Worm (Caenorhabditis elegans) whole organism, L4 larva: ENCODE results near the gene twk-43.

Source experiments
- D1046.2 ChIP-seq: fragments of 200-800 bp; sonication (Bioruptor generic); IDR thresholded peaks from 2 replicates; pipeline ENCODE4 v1.3.6; 2022; ENCODE audit warnings: missing genetic modification characterization, missing compliant biosample characterization
- F37D6.2 ChIP-seq: sonication (generic microtip); optimal IDR thresholded peaks from 2 replicates; lab custom pipeline; 2016; ENCODE audit warnings: mild to moderate bottlenecking, missing genetic modification characterization, missing compliant biosample characterization
- F49E8.2 ChIP-seq: sonication (generic microtip); optimal IDR thresholded peaks from 2 replicates; lab custom pipeline; 2016; ENCODE audit warnings: missing compliant biosample characterization, mild to moderate bottlenecking, missing genetic modification characterization, borderline replicate concordance
- R02D3.7 ChIP-seq: fragments of 150-350 bp; sonication (generic microtip); optimal IDR thresholded peaks from 3 replicates; lab custom pipeline; 2014; ENCODE audit warnings: missing biosample characterization, missing genetic modification characterization
- T20F7.1 ChIP-seq: fragments of 200-800 bp; sonication (Bioruptor generic); optimal IDR thresholded peaks from 2 replicates; lab custom pipeline; 2018; ENCODE audit warnings: mild to moderate bottlenecking, missing genetic modification characterization, missing compliant biosample characterization
- Y105C5A.15 ChIP-seq: fragments of 200-800 bp; sonication (Bioruptor generic); IDR thresholded peaks from 2 replicates; pipeline ENCODE4 v1.3.6; 2022; ENCODE audit warnings: missing genetic modification characterization, missing compliant biosample characterization
- Y48G9A.11 ChIP-seq: fragments of 200-800 bp; sonication (Bioruptor generic); IDR thresholded peaks from 2 replicates; pipeline ENCODE4 v1.3.6; 2022; ENCODE audit warnings: missing genetic modification reagents, missing genetic modification characterization, missing compliant biosample characterization
- Y75B8A.6 ChIP-seq: fragments of 200-800 bp; sonication (Bioruptor generic); IDR thresholded peaks from 2 replicates; pipeline ENCODE4 v1.3.6; 2022; ENCODE audit warnings: missing genetic modification reagents, missing genetic modification characterization, missing compliant biosample characterization
- ZK337.2 ChIP-seq: fragments of 200-800 bp; sonication (Bioruptor generic); IDR thresholded peaks from 2 replicates; pipeline ENCODE4 v1.3.6; 2022; ENCODE audit warnings: missing genetic modification reagents, missing genetic modification characterization, missing compliant biosample characterization
- ZK546.5 ChIP-seq, 2 experiments: sonication (generic microtip); optimal IDR thresholded peaks; 2 replicates each; lab custom pipeline; 2017; ENCODE audit warnings: missing biosample characterization in 2 of 2, missing genetic modification characterization in 2 of 2
- aly-2 ChIP-seq: sonication (generic microtip); optimal IDR thresholded peaks from 2 replicates; lab custom pipeline; 2018; ENCODE audit warnings: missing biosample characterization, missing genetic modification characterization
- ama-1 ChIP-seq: fragments of 150-350 bp; optimal IDR thresholded peaks from 2 replicates; lab custom pipeline; 2014; ENCODE audit warnings: inconsistent platforms, mixed read lengths
- arid-1 ChIP-seq: fragments of 200-800 bp; sonication (Bioruptor generic); conservative IDR thresholded peaks from 2 replicates; pipeline ENCODE4 v1.3.6; 2022; ENCODE audit warnings: missing genetic modification reagents, missing genetic modification characterization, missing compliant biosample characterization
- ceh-44 ChIP-seq: fragments of 200-800 bp; sonication (Bioruptor generic); IDR thresholded peaks from 2 replicates; pipeline ENCODE4 v1.3.6; 2022; ENCODE audit warnings: missing genetic modification reagents, missing genetic modification characterization, missing compliant biosample characterization
- ces-1 ChIP-seq: fragments of 150-350 bp; sonication (generic microtip); optimal IDR thresholded peaks from 4 replicates; lab custom pipeline; 2014; ENCODE audit warnings: missing biosample characterization, missing genetic modification reagents, missing genetic modification characterization
- cey-2 ChIP-seq: sonication (generic microtip); optimal IDR thresholded peaks from 3 replicates; lab custom pipeline; 2017; ENCODE audit warnings: missing genetic modification characterization, mild to moderate bottlenecking, missing compliant biosample characterization, antibody characterized with exemption, borderline replicate concordance; ENCODE audit not compliant: insufficient read depth
- ctbp-1 ChIP-seq: fragments of 200-800 bp; sonication (Bioruptor generic); IDR thresholded peaks from 2 replicates; pipeline ENCODE4 v1.3.6; 2022; ENCODE audit warnings: missing genetic modification reagents, missing genetic modification characterization, missing compliant biosample characterization
- daf-16 ChIP-seq, 3 experiments: sonication (generic microtip); optimal IDR thresholded peaks; 2 replicates each; lab custom pipeline; 2016 to 2017; ENCODE audit warnings: missing genetic modification characterization in 3 of 3, missing genetic modification reagents in 3 of 3, mild to moderate bottlenecking in 2 of 3, missing compliant biosample characterization in 2 of 3, missing biosample characterization in 1 of 3, moderate library complexity in 1 of 3
- daf-8 ChIP-seq: fragments of 200-800 bp; sonication (Bioruptor generic); IDR thresholded peaks from 2 replicates; pipeline ENCODE4 v1.3.6; 2022; ENCODE audit warnings: missing genetic modification characterization, missing compliant biosample characterization
- dmd-9 ChIP-seq: fragments of 200-800 bp; sonication (Bioruptor generic); IDR thresholded peaks from 2 replicates; pipeline ENCODE4 v1.3.6; 2022; ENCODE audit warnings: missing genetic modification reagents, missing genetic modification characterization, missing compliant biosample characterization
- dpl-1 ChIP-seq: fragments of 150-350 bp; optimal IDR thresholded peaks from 2 replicates; lab custom pipeline; 2014; ENCODE audit warnings: missing biosample characterization, missing genetic modification reagents, missing genetic modification characterization
- duxl-1 ChIP-seq: sonication (generic microtip); optimal IDR thresholded peaks from 2 replicates; lab custom pipeline; 2016; ENCODE audit warnings: mild to moderate bottlenecking, missing genetic modification characterization, moderate library complexity, missing compliant biosample characterization; ENCODE audit not compliant: poor library complexity
- fos-1 ChIP-seq: fragments of 150-350 bp; optimal IDR thresholded peaks from 2 replicates; lab custom pipeline; 2014; ENCODE audit warnings: missing biosample characterization, missing genetic modification characterization
- hlh-11 ChIP-seq: fragments of 200-800 bp; sonication (Bioruptor generic); optimal IDR thresholded peaks from 2 replicates; lab custom pipeline; 2018; ENCODE audit warnings: mild to moderate bottlenecking, missing genetic modification characterization, missing compliant biosample characterization
- lim-7 ChIP-seq: fragments of 200-800 bp; sonication (Bioruptor generic); IDR thresholded peaks from 2 replicates; pipeline ENCODE4 v1.3.6; 2022; ENCODE audit warnings: missing genetic modification characterization, missing compliant biosample characterization
- lin-38 ChIP-seq: fragments of 200-800 bp; sonication (Bioruptor generic); IDR thresholded peaks from 2 replicates; pipeline ENCODE4 v1.3.6; 2022; ENCODE audit warnings: missing genetic modification reagents, missing genetic modification characterization, missing compliant biosample characterization
- lsy-2 ChIP-seq, 2 experiments: fragments of 150-350 bp in 1 of 2; sonication (generic microtip) in 1 of 2; optimal IDR thresholded peaks; 2 replicates each; lab custom pipeline; 2014 to 2017; ENCODE audit warnings: missing biosample characterization in 2 of 2, missing genetic modification characterization in 2 of 2
- madf-5 ChIP-seq, 2 experiments: fragments of 200-800 bp; sonication (Bioruptor generic); IDR thresholded peaks; 2 replicates each; pipeline ENCODE4 v1.3.6; 2022; ENCODE audit warnings: missing compliant biosample characterization in 2 of 2, missing genetic modification characterization in 2 of 2
- mes-2 ChIP-seq: sonication (generic microtip); optimal IDR thresholded peaks from 2 replicates; lab custom pipeline; 2016; ENCODE audit warnings: missing genotype, mild to moderate bottlenecking, missing genetic modification characterization, missing compliant biosample characterization; ENCODE audit not compliant: poor library complexity, severe bottlenecking
- nhr-10 ChIP-seq: fragments of 150-350 bp; optimal IDR thresholded peaks from 2 replicates; lab custom pipeline; 2014; ENCODE audit warnings: missing biosample characterization, missing genetic modification characterization
- nhr-102 ChIP-seq: sonication (generic microtip); optimal IDR thresholded peaks from 2 replicates; lab custom pipeline; 2016; ENCODE audit warnings: mild to moderate bottlenecking, missing genetic modification characterization, moderate library complexity, missing compliant biosample characterization
- nhr-237 ChIP-seq: sonication (generic microtip); optimal IDR thresholded peaks from 2 replicates; lab custom pipeline; 2017; ENCODE audit warnings: missing biosample characterization, missing genetic modification characterization
- nhr-28 ChIP-seq: fragments of 150-350 bp; optimal IDR thresholded peaks from 2 replicates; lab custom pipeline; 2014; ENCODE audit warnings: missing biosample characterization, missing genetic modification characterization
- nhr-48 ChIP-seq: sonication (generic microtip); optimal IDR thresholded peaks from 2 replicates; lab custom pipeline; 2016; ENCODE audit warnings: mild to moderate bottlenecking, missing genetic modification characterization, missing compliant biosample characterization
- nhr-6 ChIP-seq: fragments of 150-350 bp; optimal IDR thresholded peaks from 2 replicates; lab custom pipeline; 2014; ENCODE audit warnings: missing biosample characterization, missing genetic modification characterization
- set-16 ChIP-seq: fragments of 200-800 bp; sonication (Bioruptor generic); IDR thresholded peaks from 2 replicates; pipeline ENCODE4 v1.3.6; 2022; ENCODE audit warnings: missing genetic modification reagents, missing genetic modification characterization, missing compliant biosample characterization
- skn-1 ChIP-seq: fragments of 150-350 bp; optimal IDR thresholded peaks from 2 replicates; lab custom pipeline; 2014; ENCODE audit warnings: missing biosample characterization, missing genetic modification characterization
- tra-1 ChIP-seq: fragments of 200-800 bp; sonication (Bioruptor generic); IDR thresholded peaks from 2 replicates; pipeline ENCODE4 v1.3.6; 2022; ENCODE audit warnings: missing genetic modification reagents, missing genetic modification characterization, missing compliant biosample characterization
- unc-130 ChIP-seq: sonication (generic microtip); optimal IDR thresholded peaks from 2 replicates; lab custom pipeline; 2016; ENCODE audit warnings: missing genetic modification reagents, missing genetic modification characterization, missing compliant biosample characterization
- unc-39 ChIP-seq: sonication (generic microtip); optimal IDR thresholded peaks from 2 replicates; lab custom pipeline; 2017; ENCODE audit warnings: missing biosample characterization, missing genetic modification characterization
- unc-62 ChIP-seq, 3 experiments: fragments of 150-350 bp in 1 of 3; sonication (generic microtip); optimal IDR thresholded peaks in 2 of 3; peaks in 1 of 3; 1 replicate in 1 of 3; 2 replicates in 2 of 3; lab custom pipeline; 2014 to 2017; ENCODE audit warnings: missing biosample characterization in 3 of 3, missing genetic modification characterization in 3 of 3, missing genetic modification reagents in 3 of 3, missing genotype in 1 of 3
- zfp-3 ChIP-seq: fragments of 200-800 bp; sonication (Bioruptor generic); conservative IDR thresholded peaks from 2 replicates; pipeline ENCODE4 v1.3.6; 2022; ENCODE audit warnings: missing genetic modification reagents, missing genetic modification characterization, missing compliant biosample characterization
- zip-2 ChIP-seq: fragments of 150-350 bp; optimal IDR thresholded peaks from 2 replicates; lab custom pipeline; 2014; ENCODE audit warnings: missing biosample characterization, missing genetic modification characterization
- ztf-11 ChIP-seq: fragments of 150-350 bp; optimal IDR thresholded peaks from 2 replicates; lab custom pipeline; 2014; ENCODE audit warnings: missing biosample characterization, missing genetic modification characterization

Gene twk-43

ce11 chrV:13309806-13310205, 36.3 kb upstream of the twk-43 start:
- no peak for TF ChIP-seq ztf-11 (tag; lab: Kevin White, UChicago)
- TF ChIP-seq unc-130 (GFP tag; lab: Kevin White, UChicago): peak; percentile 22

DNA sequence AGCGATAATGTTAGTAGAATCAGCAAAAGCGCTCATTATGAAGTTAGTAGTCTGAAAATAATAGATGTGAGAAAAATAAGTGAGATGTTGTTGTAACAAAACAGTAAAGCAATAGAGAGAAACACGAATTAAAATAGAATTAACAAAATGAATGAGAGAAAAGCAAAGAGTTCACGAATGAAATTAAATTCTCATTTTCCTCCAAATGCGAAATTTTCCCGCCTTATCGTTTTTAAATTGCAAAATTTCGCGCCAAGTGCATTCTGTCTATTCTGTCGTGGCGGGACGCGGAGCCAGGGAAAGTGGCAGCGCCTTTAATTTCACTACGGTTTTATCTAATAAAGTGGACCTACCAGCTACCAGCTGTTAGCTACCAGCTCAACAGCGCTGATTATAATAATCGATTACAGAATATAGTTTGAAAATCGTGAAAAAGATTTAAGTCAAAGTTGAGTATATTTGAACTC, 33.8 kb upstream of the twk-43 start, which contains the start of gene nasp-2:
Gene nasp-2, minus strand, starts transcription at position 51 of the 467 bp plus-strand sequence.
- TF ChIP-seq nhr-6 (tag; lab: Kevin White, UChicago) (peak; percentile 77), Y48G9A.11 (peak; percentile 97), fos-1 (tag; lab: Kevin White, UChicago) (no peak), mes-2 (peak; percentile 63), F49E8.2 (peak; percentile 91), ztf-11 (tag; lab: Kevin White, UChicago) (no peak), nhr-102 (tag; lab: Kevin White, UChicago) (no peak), T20F7.1 (GFP tag; lab: Kevin White, UChicago) (peak; percentile 81), tra-1 (0 out of 2 replicates have a peak, but pooled peaks have one; percentile 8), ZK337.2 (GFP tag; lab: Robert Waterston, UW) (peak; percentile 51; the same call in 1 of the 2 replicates), lin-38 (peak; percentile 79), dpl-1 (peak; percentile 63), unc-130 (GFP tag; lab: Kevin White, UChicago) (peak; percentile 87), ctbp-1 (no peak), dmd-9 (0 out of 2 replicates have a peak, but pooled peaks have one; percentile 43)

- TF ChIP-seq lsy-2 (tag; optimal IDR thresholded peaks at IDR 0.05; lab: Kevin White, UChicago) (peak in 1 of 2 experiments; percentile 93), zip-2 (peak; percentile 1), unc-130 (GFP tag; lab: Kevin White, UChicago) (peak; percentile 71), daf-16 (GFP tag; optimal IDR thresholded peaks at IDR 0.05; lab: Kevin White, UChicago) (peak in 1 of 2 experiments; percentile 13), daf-16 (tag; optimal IDR thresholded peaks at IDR 0.05; lab: Kevin White, UChicago) (peak; percentile 28), nhr-102 (tag; lab: Kevin White, UChicago) (peak; percentile 9), R02D3.7 (no peak), ama-1 (lab: Kevin White, UChicago) (no peak), dpl-1 (peak; percentile 83), Y75B8A.6 (no peak), nhr-10 (no peak), set-16 (no peak), cey-2 (tag; lab: Kevin White, UChicago) (no peak), duxl-1 (tag; lab: Kevin White, UChicago) (peak; percentile 83), ztf-11 (tag; lab: Kevin White, UChicago) (no peak), zfp-3 (GFP tag; lab: Robert Waterston, UW) (no peak), madf-5 (GFP tag; IDR thresholded peaks at IDR 0.05; lab: Robert Waterston, UW) (no peak), mes-2 (peak; percentile 99), F37D6.2 (tag; lab: Kevin White, UChicago) (peak; percentile 18), ces-1 (GFP tag; lab: Kevin White, UChicago) (no peak), nhr-48 (tag; lab: Kevin White, UChicago) (peak; percentile 26), nhr-237 (tag; lab: Kevin White, UChicago) (no peak), lin-38 (peak; percentile 71), unc-39 (tag; lab: Kevin White, UChicago) (no peak), unc-62 (GFP tag; optimal IDR thresholded peaks at IDR 0.05 in 1 of 2; lab: Kevin White, UChicago) (peak in 1 of 2 experiments; percentile 90), unc-62 (tag; optimal IDR thresholded peaks at IDR 0.05; lab: Kevin White, UChicago) (no peak), nhr-28 (tag; lab: Kevin White, UChicago) (peak; percentile 20), ZK546.5 (tag; optimal IDR thresholded peaks at IDR 0.05; lab: Kevin White, UChicago) (no peak), lim-7 (no peak), F49E8.2 (no peak), daf-8 (GFP tag; lab: Robert Waterston, UW) (no peak), hlh-11 (peak; percentile 41), aly-2 (tag; lab: Kevin White, UChicago) (no peak), skn-1 (tag; lab: Kevin White, UChicago) (no peak), arid-1 (no peak), ceh-44 (GFP tag; lab: Robert Waterston, UW) (no peak), D1046.2 (no peak), Y105C5A.15 (GFP tag; lab: Robert Waterston, UW) (no peak)
Measured at ce11 chrV:13313045-13313623, 32.9 kb upstream of the twk-43 start, which contains the start of gene C50B6.3. C50B6.3 (plus strand) TSS chrV:13313573.
